Fruit fly (Drosophila melanogaster): Measurements from ENCODE around the gene CG14441.

The CG14441 gene

DNA sequence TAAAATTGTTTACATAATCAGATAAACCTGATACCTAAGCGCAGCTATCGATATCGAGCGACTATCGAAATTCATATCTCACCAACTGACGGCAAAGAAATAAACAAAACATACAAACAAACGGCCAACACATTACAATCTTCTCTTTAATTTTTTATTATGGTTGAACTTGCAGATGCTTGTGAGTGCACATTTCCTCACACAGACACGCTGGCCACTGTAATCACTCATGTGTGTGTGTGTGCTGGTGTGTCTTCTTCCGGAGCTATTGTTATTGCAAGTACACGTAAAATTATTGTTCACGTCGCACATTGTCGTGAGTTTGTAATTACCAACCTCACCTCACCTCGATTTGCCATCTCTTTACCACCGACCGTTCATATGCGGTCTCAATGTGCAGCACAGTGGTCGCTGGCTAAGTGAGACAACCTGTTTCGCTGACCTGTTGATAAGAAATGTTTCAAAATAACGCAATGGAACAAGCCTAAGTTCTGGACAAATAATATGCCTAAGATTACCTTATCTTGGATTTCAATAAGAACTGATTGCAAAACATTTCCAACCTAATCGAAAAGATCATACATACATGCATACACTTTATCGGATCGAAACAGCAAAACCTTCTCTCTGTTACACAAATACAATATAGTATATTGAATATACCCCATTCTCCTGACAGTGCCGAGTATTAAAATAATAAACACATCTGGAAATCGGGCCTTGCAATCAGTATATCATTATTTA is 5.9 kb downstream of the CG14441 start (continued):
- TF ChIP-seq Mes4 (GFP tag; optimal IDR thresholded peaks at IDR 0.05), result no peak
- TF ChIP-seq inv (GFP tag; IDR thresholded peaks at IDR 0.05; ENCODE audit: partially characterized antibody), result no peak
- no peak for TF ChIP-seq hkb (optimal IDR thresholded peaks at IDR 0.05)
- TF ChIP-seq hkb (GFP tag; IDR thresholded peaks at IDR 0.05), result no peak
- no peak for TF ChIP-seq fd64A (GFP tag; optimal IDR thresholded peaks at IDR 0.05)
- TF ChIP-seq Nf-YA (GFP tag; IDR thresholded peaks at IDR 0.05), result no peak
- no peak for TF ChIP-seq CG15479 (GFP tag; optimal IDR thresholded peaks at IDR 0.05)
- TF ChIP-seq unpg (GFP tag; optimal IDR thresholded peaks at IDR 0.05), result no peak
- peak; percentile 74 for TF ChIP-seq sens (GFP tag)
- no peak for TF ChIP-seq prd (optimal IDR thresholded peaks at IDR 0.05)
- TF ChIP-seq prd (GFP tag; IDR thresholded peaks at IDR 0.05), result peak; percentile 22; the same call in 1 of the 3 replicates
- no peak for TF ChIP-seq E2f2 (GFP tag; IDR thresholded peaks at IDR 0.05)
- no peak for TF ChIP-seq CG10959 (GFP tag; IDR thresholded peaks at IDR 0.05)
- no peak for TF ChIP-seq MTF-1 (GFP tag; optimal IDR thresholded peaks at IDR 0.05; ENCODE audit: borderline replicate concordance)
- no peak for TF ChIP-seq CG17912 (GFP tag; optimal IDR thresholded peaks at IDR 0.05)
- no peak for TF ChIP-seq CG11560 (tag; IDR thresholded peaks at IDR 0.05)
- TF ChIP-seq fd96Cb (tag; optimal IDR thresholded peaks at IDR 0.05), result peak; percentile 7
- no peak for TF ChIP-seq Dek (tag; optimal IDR thresholded peaks at IDR 0.05)
- TF ChIP-seq CG14014 (GFP tag; IDR thresholded peaks at IDR 0.05), result no peak
- TF ChIP-seq nom (GFP tag; optimal IDR thresholded peaks at IDR 0.05), result no peak
- no peak for TF ChIP-seq CG6689 (GFP tag; IDR thresholded peaks at IDR 0.05)
- TF ChIP-seq al (GFP tag; IDR thresholded peaks at IDR 0.05), result no peak
- no peak for TF ChIP-seq gro (GFP tag; optimal IDR thresholded peaks at IDR 0.05)
- TF ChIP-seq HLH4C (GFP tag; IDR thresholded peaks at IDR 0.05; ENCODE audit: partially characterized antibody), result no peak
- no peak for TF ChIP-seq YL-1 (GFP tag; optimal IDR thresholded peaks at IDR 0.05)
- TF ChIP-seq CG15696 (tag; optimal IDR thresholded peaks at IDR 0.05), result no peak
- TF ChIP-seq Awh (GFP tag; IDR thresholded peaks at IDR 0.05), result no peak
- TF ChIP-seq grn (GFP tag; optimal IDR thresholded peaks at IDR 0.05), result peak; percentile 52
- TF ChIP-seq CG34422 (GFP tag; IDR thresholded peaks at IDR 0.05), result 0 out of 3 replicates have a peak, but pooled peaks have one; percentile 13
- TF ChIP-seq CG12071 (GFP tag; optimal IDR thresholded peaks at IDR 0.05), result no peak
- TF ChIP-seq CG6683 (GFP tag; optimal IDR thresholded peaks at IDR 0.05), result no peak
- TF ChIP-seq CG9797 (GFP tag; optimal IDR thresholded peaks at IDR 0.05), result no peak
- no peak for TF ChIP-seq CG14710 (tag; optimal IDR thresholded peaks at IDR 0.05)
- TF ChIP-seq lbe (GFP tag; optimal IDR thresholded peaks at IDR 0.05), result no peak
- TF ChIP-seq chn (GFP tag; optimal IDR thresholded peaks at IDR 0.05), result no peak
- no peak for TF ChIP-seq CG8359 (GFP tag; optimal IDR thresholded peaks at IDR 0.05; ENCODE audit: borderline replicate concordance)
- TF ChIP-seq sima (GFP tag; optimal IDR thresholded peaks at IDR 0.05), result no peak
- no peak for TF ChIP-seq cas (GFP tag; IDR thresholded peaks at IDR 0.05)
- no peak for TF ChIP-seq nerfin-2 (GFP tag; IDR thresholded peaks at IDR 0.05; ENCODE audit: partially characterized antibody)
- no peak for TF ChIP-seq Six4 (GFP tag; optimal IDR thresholded peaks at IDR 0.05)
- no peak for TF ChIP-seq CG11695 (GFP tag; IDR thresholded peaks at IDR 0.05)
- TF ChIP-seq CG32767 (GFP tag; IDR thresholded peaks at IDR 0.05), result no peak
- TF ChIP-seq Antp (GFP tag; optimal IDR thresholded peaks at IDR 0.05), result no peak
- no peak for TF ChIP-seq CG9437 (GFP tag; optimal IDR thresholded peaks at IDR 0.05)
- TF ChIP-seq Hey (tag; optimal IDR thresholded peaks at IDR 0.05), result no peak
- TF ChIP-seq maf-S (GFP tag; optimal IDR thresholded peaks at IDR 0.05), result no peak
- no peak for TF ChIP-seq CG3726 (GFP tag; IDR thresholded peaks at IDR 0.05)
- TF ChIP-seq CG13287 (GFP tag; IDR thresholded peaks at IDR 0.05; ENCODE audit: partially characterized antibody), result no peak
- no peak for TF ChIP-seq hth (optimal IDR thresholded peaks at IDR 0.05)
- no peak for TF ChIP-seq CG9876 (GFP tag; optimal IDR thresholded peaks at IDR 0.05)
- no peak for TF ChIP-seq Camta (GFP tag; optimal IDR thresholded peaks at IDR 0.05)

All from whole organism, embryonic.